Fruit fly (Drosophila melanogaster) whole organism, embryonic: Measurements from ENCODE around the gene CG31141.

ENCODE experiments used
- CG12236 ChIP-seq: fragments of 200-800 bp; sonication (Bioruptor generic); optimal IDR thresholded peaks from 2 replicates; lab custom pipeline; 2016; ENCODE audit warnings: missing biosample characterization, missing genetic modification characterization
- CG12659 ChIP-seq: fragments of 200-800 bp; sonication (Bioruptor generic); optimal IDR thresholded peaks from 3 replicates; lab custom pipeline; 2017; ENCODE audit warnings: mild to moderate bottlenecking, missing biosample characterization, missing genetic modification reagents, missing genetic modification characterization
- CG13123 ChIP-seq: fragments of 200-800 bp; sonication (Bioruptor generic); optimal IDR thresholded peaks from 2 replicates; lab custom pipeline; 2016; ENCODE audit warnings: missing biosample characterization, missing genetic modification characterization
- CG14667 ChIP-seq: fragments of 200-800 bp; sonication (Bioruptor generic); IDR thresholded peaks from 2 replicates; pipeline ENCODE4 v1.3.6; 2022; ENCODE audit warnings: missing biosample characterization, missing genetic modification characterization
- CG15696 ChIP-seq: fragments of 200-800 bp; sonication (Bioruptor generic); optimal IDR thresholded peaks from 2 replicates; lab custom pipeline; 2019; ENCODE audit warnings: missing biosample characterization, mild to moderate bottlenecking, missing genetic modification characterization, moderate library complexity
- CG1647 ChIP-seq: fragments of 200-800 bp; sonication (Bioruptor generic); optimal IDR thresholded peaks from 3 replicates; lab custom pipeline; 2016; ENCODE audit warnings: missing biosample characterization, missing genetic modification characterization
- CG16779 ChIP-seq: fragments of 200-800 bp; sonication (Bioruptor generic); IDR thresholded peaks from 2 replicates; pipeline ENCODE4 v1.3.6; 2022; ENCODE audit warnings: missing biosample characterization, missing genetic modification characterization
- CG17568 ChIP-seq: fragments of 200-800 bp; sonication (Bioruptor generic); optimal IDR thresholded peaks from 2 replicates; lab custom pipeline; 2018; ENCODE audit warnings: missing biosample characterization, mild to moderate bottlenecking, missing genetic modification characterization, moderate library complexity
- CG6689 ChIP-seq: fragments of 200-800 bp; sonication (Bioruptor generic); IDR thresholded peaks from 2 replicates; pipeline ENCODE4 v1.3.6; 2022; ENCODE audit warnings: missing biosample characterization, missing genetic modification characterization
- CG7372 ChIP-seq: fragments of 200-800 bp; sonication (Bioruptor generic); IDR thresholded peaks from 2 replicates; pipeline ENCODE4 v1.3.6; 2022; ENCODE audit warnings: missing biosample characterization, missing genetic modification characterization
- CG7987 ChIP-seq: fragments of 200-800 bp; sonication (Bioruptor generic); optimal IDR thresholded peaks from 2 replicates; lab custom pipeline; 2018; ENCODE audit warnings: missing biosample characterization, mild to moderate bottlenecking, missing genetic modification characterization, moderate library complexity
- CG8281 ChIP-seq: fragments of 200-800 bp; sonication (Bioruptor generic); optimal IDR thresholded peaks from 2 replicates; lab custom pipeline; 2018; ENCODE audit warnings: missing biosample characterization, mild to moderate bottlenecking, missing genetic modification characterization, moderate library complexity
- CG8388 ChIP-seq: fragments of 200-800 bp; sonication (Bioruptor generic); optimal IDR thresholded peaks from 2 replicates; lab custom pipeline; 2019; ENCODE audit warnings: missing biosample characterization, mild to moderate bottlenecking, missing genetic modification characterization, moderate library complexity
- CG8924 ChIP-seq: fragments of 200-800 bp; optimal IDR thresholded peaks from 3 replicates; lab custom pipeline; 2019; ENCODE audit warnings: missing biosample characterization, mild to moderate bottlenecking, missing genetic modification characterization, moderate library complexity
- CG9797 ChIP-seq: fragments of 200-800 bp; sonication (Bioruptor generic); optimal IDR thresholded peaks from 3 replicates; lab custom pipeline; 2018; ENCODE audit warnings: missing biosample characterization, mild to moderate bottlenecking, missing genetic modification characterization
- CG9817 ChIP-seq: fragments of 200-800 bp; sonication (Bioruptor generic); optimal IDR thresholded peaks from 2 replicates; lab custom pipeline; 2018; ENCODE audit warnings: missing biosample characterization, mild to moderate bottlenecking, missing genetic modification characterization, moderate library complexity
- D19A ChIP-seq: fragments of 200-800 bp; optimal IDR thresholded peaks from 3 replicates; lab custom pipeline; 2019; ENCODE audit warnings: missing biosample characterization, mild to moderate bottlenecking, missing genetic modification characterization, moderate library complexity
- Dp ChIP-seq: fragments of 200-800 bp; sonication (Bioruptor generic); optimal IDR thresholded peaks from 2 replicates; lab custom pipeline; 2018; ENCODE audit warnings: missing biosample characterization, mild to moderate bottlenecking, missing genetic modification characterization, moderate library complexity
- Eip74EF ChIP-seq, 2 experiments: fragments of 200-800 bp in 1 of 2; fragments of >200 bp in 1 of 2; sonication (Bioruptor generic) in 1 of 2; optimal IDR thresholded peaks; 2 replicates each; lab custom pipeline; 2017 to 2019; ENCODE audit warnings: missing biosample characterization in 2 of 2, missing genetic modification characterization in 2 of 2, mild to moderate bottlenecking in 1 of 2, moderate library complexity in 1 of 2
- Ets65A ChIP-seq: fragments of 200-800 bp; sonication (Bioruptor generic); peaks from one replicate; lab custom pipeline; 2016; ENCODE audit warnings: missing biosample characterization, missing genetic modification characterization
- Hey ChIP-seq: fragments of 200-800 bp; sonication (Bioruptor generic); optimal IDR thresholded peaks from 3 replicates; lab custom pipeline; 2018; ENCODE audit warnings: missing biosample characterization, mild to moderate bottlenecking, missing genetic modification characterization
- Jarid2 ChIP-seq: fragments of 200-800 bp; sonication (Bioruptor generic); optimal IDR thresholded peaks from 3 replicates; lab custom pipeline; 2017; ENCODE audit warnings: mild to moderate bottlenecking, missing biosample characterization, missing genetic modification reagents, missing genetic modification characterization
- Med ChIP-seq: fragments of 200-800 bp; sonication (Bioruptor generic); peaks from one replicate; lab custom pipeline; 2016; ENCODE audit warnings: missing biosample characterization, missing genetic modification characterization, mild to moderate bottlenecking, inconsistent platforms, moderate library complexity
- Myb ChIP-seq: fragments of 200-800 bp; sonication (Bioruptor generic); optimal IDR thresholded peaks from 2 replicates; lab custom pipeline; 2016; ENCODE audit warnings: missing biosample characterization, missing genetic modification characterization
- NK7.1 ChIP-seq: fragments of 200-800 bp; sonication (Bioruptor generic); optimal IDR thresholded peaks from 3 replicates; lab custom pipeline; 2016; ENCODE audit warnings: missing biosample characterization, missing genetic modification characterization
- Oli ChIP-seq: fragments of 200-800 bp; sonication (Bioruptor generic); optimal IDR thresholded peaks from 2 replicates; lab custom pipeline; 2018; ENCODE audit warnings: missing biosample characterization, mild to moderate bottlenecking, missing genetic modification characterization, moderate library complexity
- Sry-δ ChIP-seq: fragments of 200-800 bp; sonication (Bioruptor generic); optimal IDR thresholded peaks from 2 replicates; lab custom pipeline; 2016; ENCODE audit warnings: missing biosample characterization, missing genetic modification characterization
- Stat92E ChIP-seq, 3 experiments: fragments of >200 bp in 2 of 3; fragments of 200-800 bp in 1 of 3; sonication (Bioruptor generic) in 1 of 3; optimal IDR thresholded peaks; 2 replicates each; lab custom pipeline; 2017 to 2019; ENCODE audit warnings: missing biosample characterization in 3 of 3, missing genetic modification characterization in 3 of 3, mild to moderate bottlenecking in 1 of 3, moderate library complexity in 1 of 3
- Taf1 ChIP-seq: fragments of 200-800 bp; sonication (Bioruptor generic); IDR thresholded peaks from 2 replicates; pipeline ENCODE4 v1.3.6; 2022; ENCODE audit warnings: missing biosample characterization, missing genetic modification characterization
- abd-A ChIP-seq: fragments of 200-800 bp; sonication (Bioruptor generic); optimal IDR thresholded peaks from 3 replicates; lab custom pipeline; 2019; ENCODE audit warnings: missing biosample characterization, mild to moderate bottlenecking, missing genetic modification characterization, moderate library complexity
- cas ChIP-seq: fragments of 200-800 bp; sonication (Bioruptor generic); IDR thresholded peaks from 2 replicates; pipeline ENCODE4 v1.3.6; 2022; ENCODE audit warnings: missing biosample characterization, missing genetic modification characterization
- caup ChIP-seq: fragments of 200-800 bp; sonication (Bioruptor generic); optimal IDR thresholded peaks from 3 replicates; lab custom pipeline; 2017; ENCODE audit warnings: missing biosample characterization, mild to moderate bottlenecking, missing genetic modification characterization, moderate library complexity; ENCODE audit not compliant: severe bottlenecking
- crol ChIP-seq: fragments of 200-800 bp; sonication (Bioruptor generic); IDR thresholded peaks from 2 replicates; pipeline ENCODE4 v1.3.6; 2022; ENCODE audit warnings: missing biosample characterization, missing genetic modification characterization
- cwo ChIP-seq: fragments of 200-800 bp; sonication (Bioruptor generic); optimal IDR thresholded peaks from 3 replicates; lab custom pipeline; 2017; ENCODE audit warnings: missing biosample characterization, missing genetic modification characterization, mild to moderate bottlenecking, moderate library complexity, missing genetic modification reagents
- eve ChIP-seq, 2 experiments: fragments of >200 bp; optimal IDR thresholded peaks; 2 replicates each; lab custom pipeline; 2017; ENCODE audit warnings: missing biosample characterization in 2 of 2, missing genetic modification characterization in 2 of 2
- fd102C ChIP-seq: fragments of 200-800 bp; sonication (Bioruptor generic); optimal IDR thresholded peaks from 2 replicates; lab custom pipeline; 2018; ENCODE audit warnings: missing biosample characterization, mild to moderate bottlenecking, missing genetic modification characterization, moderate library complexity
- klu ChIP-seq: fragments of 200-800 bp; sonication (Bioruptor generic); IDR thresholded peaks from 2 replicates; pipeline ENCODE4 v1.3.6; 2022; ENCODE audit warnings: missing biosample characterization, missing genetic modification characterization
- pan ChIP-seq, 4 experiments: fragments of >200 bp in 3 of 4; fragments of 200-800 bp in 1 of 4; sonication (Bioruptor generic) in 1 of 4; optimal IDR thresholded peaks in 3 of 4; IDR thresholded peaks in 1 of 4; 2 replicates each; pipeline versions ENCODE4 v1.3.6 to Lab custom; 2017 to 2022; ENCODE audit warnings: missing biosample characterization in 2 of 4, missing genetic modification characterization in 2 of 4, mixed read lengths in 1 of 4
- salm ChIP-seq: fragments of 200-800 bp; sonication (Bioruptor generic); optimal IDR thresholded peaks from 2 replicates; lab custom pipeline; 2018; ENCODE audit warnings: missing biosample characterization, mild to moderate bottlenecking, missing genetic modification characterization
- sens ChIP-seq: fragments of 200-800 bp; sonication (Bioruptor generic); peaks from one replicate; lab custom pipeline; 2016; ENCODE audit warnings: missing biosample characterization, missing genetic modification characterization
- sisA ChIP-seq: fragments of 200-800 bp; sonication (Bioruptor generic); IDR thresholded peaks from 2 replicates; pipeline ENCODE4 v1.3.6; 2022; ENCODE audit warnings: missing biosample characterization, missing genetic modification characterization
- sqz ChIP-seq: fragments of 200-800 bp; sonication (Bioruptor generic); optimal IDR thresholded peaks from 3 replicates; lab custom pipeline; 2018; ENCODE audit warnings: missing biosample characterization, mild to moderate bottlenecking, missing genetic modification characterization
- ssp ChIP-seq: fragments of 200-800 bp; sonication (Bioruptor generic); IDR thresholded peaks from 2 replicates; pipeline ENCODE4 v1.3.6; 2022; ENCODE audit warnings: missing biosample characterization, missing genetic modification characterization
- sug ChIP-seq: fragments of 200-800 bp; optimal IDR thresholded peaks from 2 replicates; lab custom pipeline; 2019; ENCODE audit warnings: missing biosample characterization, mild to moderate bottlenecking, missing genetic modification characterization, moderate library complexity
- vvl ChIP-seq: fragments of 200-800 bp; sonication (Bioruptor generic); IDR thresholded peaks from 2 replicates; pipeline ENCODE4 v1.3.6; 2022; ENCODE audit warnings: missing biosample characterization, missing genetic modification characterization
- z ChIP-seq: fragments of 200-800 bp; sonication (Bioruptor generic); IDR thresholded peaks from 3 replicates; pipeline ENCODE4 v1.3.6; 2022; ENCODE audit warnings: missing biosample characterization, missing genetic modification characterization

Gene CG31141

dm6 chr3R:23940840-23941364 is 17.8 kb downstream of the CG31141 start:
- TF ChIP-seq CG15696 (no peak), Ets65A (peak; percentile 45), vvl (peak; percentile 7; the same call in 1 of the 2 replicates), Sry-δ (GFP tag; lab: Kevin White, UChicago) (no peak), sug (tag; lab: Kevin White, UChicago) (no peak), CG7372 (GFP tag; lab: Robert Waterston, UW) (0 out of 2 replicates have a peak, but pooled peaks have one; percentile 4), Med (peak; percentile 51), cwo (GFP tag; lab: Kevin White, UChicago) (peak; percentile 95), sens (peak; percentile 54), CG7987 (GFP tag; lab: Kevin White, UChicago) (peak; percentile 58), sqz (GFP tag; lab: Kevin White, UChicago) (peak; percentile 46)

- TF ChIP-seq CG8924 (tag; lab: Kevin White, UChicago) (no peak), Stat92E (GFP tag; optimal IDR thresholded peaks at IDR 0.05; lab: Kevin White, UChicago) (no peak), CG1647 (no peak), cwo (GFP tag; lab: Kevin White, UChicago) (no peak), CG9797 (GFP tag; lab: Kevin White, UChicago) (no peak), CG13123 (no peak), CG8388 (GFP tag; lab: Kevin White, UChicago) (peak; percentile 24), CG6689 (GFP tag; lab: Robert Waterston, UW) (peak; percentile 66), eve (GFP tag; optimal IDR thresholded peaks at IDR 0.05; lab: Kevin White, UChicago) (peak in 1 of 2 experiments; percentile 39), CG12236 (GFP tag; lab: Kevin White, UChicago) (no peak), CG17568 (no peak), z (GFP tag; lab: Robert Waterston, UW) (no peak), NK7.1 (GFP tag; lab: Kevin White, UChicago) (peak; percentile 2), pan (optimal IDR thresholded peaks at IDR 0.05; lab: Kevin White, UChicago) (no peak), pan (GFP tag; optimal IDR thresholded peaks at IDR 0.05 in 1 of 2, IDR thresholded peaks at IDR 0.05 in 1 of 2) (peak in 1 of 2 experiments; percentile 61), fd102C (no peak), CG9817 (tag; lab: Kevin White, UChicago) (peak; percentile 21), Jarid2 (GFP tag; lab: Kevin White, UChicago) (no peak), Eip74EF (GFP tag; optimal IDR thresholded peaks at IDR 0.05; lab: Kevin White, UChicago) (no peak), crol (GFP tag; lab: Robert Waterston, UW) (0 out of 2 replicates have a peak, but pooled peaks have one; percentile 14), CG14667 (GFP tag; lab: Robert Waterston, UW) (no peak), ssp (GFP tag; lab: Robert Waterston, UW) (no peak), CG12659 (no peak), klu (GFP tag; lab: Robert Waterston, UW) (no peak), D19A (no peak), sisA (no peak), cas (GFP tag; lab: Robert Waterston, UW) (no peak), Dp (GFP tag; lab: Kevin White, UChicago) (no peak), CG16779 (GFP tag; lab: Robert Waterston, UW) (no peak), Hey (no peak), caup (GFP tag; lab: Kevin White, UChicago) (no peak), Myb (peak; percentile 23), CG8281 (tag; lab: Kevin White, UChicago) (no peak), Oli (tag; lab: Kevin White, UChicago) (no peak), abd-A (tag; lab: Kevin White, UChicago) (no peak), salm (no peak), Taf1 (no peak), CG7987 (GFP tag; lab: Kevin White, UChicago) (no peak)
These were observed 18.7 kb downstream of the CG31141 start for dm6 chr3R:23941643-23942424.
